Worm (Caenorhabditis elegans) whole organism, young adult: ENCODE results near the gene eif-3.D.

Source experiments
- B0019.2 ChIP-seq: fragments of 200-800 bp; sonication (Bioruptor generic); conservative IDR thresholded peaks from 2 replicates; pipeline ENCODE4 v1.3.6; 2022; ENCODE audit warnings: missing genetic modification reagents, missing genetic modification characterization, missing compliant biosample characterization
- B0261.1 ChIP-seq: sonication (generic microtip); optimal IDR thresholded peaks from 2 replicates; lab custom pipeline; 2016; ENCODE audit warnings: mild to moderate bottlenecking, missing genetic modification characterization, moderate library complexity, missing compliant biosample characterization
- D2030.7 ChIP-seq: fragments of 200-800 bp; sonication (Bioruptor generic); IDR thresholded peaks from 2 replicates; pipeline ENCODE4 v1.3.6; 2022; ENCODE audit warnings: missing genetic modification reagents, missing genetic modification characterization, missing compliant biosample characterization
- F10E7.11 ChIP-seq: sonication (generic microtip); optimal IDR thresholded peaks from 2 replicates; lab custom pipeline; 2017; ENCODE audit warnings: mild to moderate bottlenecking, missing genetic modification characterization, moderate library complexity, missing compliant biosample characterization
- F23B12.7 ChIP-seq: sonication (generic microtip); optimal IDR thresholded peaks from 2 replicates; lab custom pipeline; 2017; ENCODE audit warnings: missing genetic modification characterization, mild to moderate bottlenecking, missing compliant biosample characterization, antibody characterized with exemption, moderate library complexity; ENCODE audit not compliant: insufficient read depth
- F39B2.1 ChIP-seq: fragments of 200-800 bp; sonication (Bioruptor generic); IDR thresholded peaks from 2 replicates; pipeline ENCODE4 v1.3.6; 2022; ENCODE audit warnings: missing genetic modification reagents, missing genetic modification characterization, missing compliant biosample characterization
- F52B5.7 ChIP-seq: sonication (generic microtip); optimal IDR thresholded peaks from 2 replicates; lab custom pipeline; 2016; ENCODE audit warnings: mild to moderate bottlenecking, missing genetic modification characterization, missing compliant biosample characterization
- K11D2.4 ChIP-seq: fragments of 200-800 bp; sonication (Bioruptor generic); IDR thresholded peaks from 2 replicates; pipeline ENCODE4 v1.3.6; 2022; ENCODE audit warnings: missing genetic modification reagents, missing genetic modification characterization, missing compliant biosample characterization
- Y53F4B.3 ChIP-seq: fragments of 200-800 bp; sonication (Bioruptor generic); IDR thresholded peaks from 2 replicates; pipeline ENCODE4 v1.3.6; 2022; ENCODE audit warnings: missing genetic modification reagents, missing genetic modification characterization, missing compliant biosample characterization
- Y67H2A.10 ChIP-seq: fragments of 200-800 bp; sonication (Bioruptor generic); conservative IDR thresholded peaks from 2 replicates; pipeline ENCODE4 v1.3.6; 2022; ENCODE audit warnings: missing genetic modification reagents, missing genetic modification characterization, missing compliant biosample characterization
- akir-1 ChIP-seq: fragments of 200-800 bp; sonication (Bioruptor generic); optimal IDR thresholded peaks from 2 replicates; lab custom pipeline; 2018; ENCODE audit warnings: mild to moderate bottlenecking, missing genetic modification characterization, moderate library complexity, missing compliant biosample characterization
- attf-5 ChIP-seq: fragments of 200-800 bp; sonication (Bioruptor generic); optimal IDR thresholded peaks from 2 replicates; lab custom pipeline; 2018; ENCODE audit warnings: mild to moderate bottlenecking, missing genetic modification characterization, missing compliant biosample characterization
- bed-2 ChIP-seq: fragments of 200-800 bp; sonication (Bioruptor generic); IDR thresholded peaks from 2 replicates; pipeline ENCODE4 v1.3.6; 2022; ENCODE audit warnings: missing genetic modification reagents, missing genetic modification characterization, missing compliant biosample characterization
- ceh-79 ChIP-seq: sonication (generic microtip); optimal IDR thresholded peaks from 2 replicates; lab custom pipeline; 2017; ENCODE audit warnings: mild to moderate bottlenecking, missing genetic modification characterization, missing compliant biosample characterization
- ceh-91 ChIP-seq: fragments of 200-800 bp; sonication (Bioruptor generic); IDR thresholded peaks from 2 replicates; pipeline ENCODE4 v1.3.6; 2022; ENCODE audit warnings: missing genetic modification reagents, missing genetic modification characterization, missing compliant biosample characterization
- chd-7 ChIP-seq: sonication (generic microtip); optimal IDR thresholded peaks from 2 replicates; lab custom pipeline; 2016; ENCODE audit warnings: mild to moderate bottlenecking, missing genetic modification characterization, moderate library complexity, missing compliant biosample characterization
- dpl-1 ChIP-seq: fragments of 150-350 bp; optimal IDR thresholded peaks from 2 replicates; lab custom pipeline; 2014; ENCODE audit warnings: missing biosample characterization, missing genetic modification reagents, missing genetic modification characterization
- egl-44 ChIP-seq: fragments of 200-800 bp; sonication (Bioruptor generic); IDR thresholded peaks from 2 replicates; pipeline ENCODE4 v1.3.6; 2022; ENCODE audit warnings: missing genetic modification reagents, missing genetic modification characterization, missing compliant biosample characterization
- egrh-3 ChIP-seq: fragments of 200-800 bp; sonication (Bioruptor generic); IDR thresholded peaks from 2 replicates; pipeline ENCODE4 v1.3.6; 2022; ENCODE audit warnings: missing genetic modification reagents, missing genetic modification characterization, missing compliant biosample characterization
- hlh-12 ChIP-seq: sonication (generic microtip); optimal IDR thresholded peaks from 2 replicates; lab custom pipeline; 2016; ENCODE audit warnings: missing genetic modification characterization, missing compliant biosample characterization
- hrde-1 ChIP-seq: sonication (generic microtip); optimal IDR thresholded peaks from 2 replicates; lab custom pipeline; 2016; ENCODE audit warnings: missing genetic modification characterization, mild to moderate bottlenecking, missing compliant biosample characterization, moderate library complexity, missing genotype, missing genetic modification reagents, borderline replicate concordance
- hsf-1 ChIP-seq: fragments of 200-800 bp; sonication (Bioruptor generic); IDR thresholded peaks from 2 replicates; pipeline ENCODE4 v1.3.6; 2022; ENCODE audit warnings: missing genetic modification reagents, missing genetic modification characterization, missing compliant biosample characterization
- lag-1 ChIP-seq: fragments of 200-800 bp; sonication (Bioruptor generic); IDR thresholded peaks from 2 replicates; pipeline ENCODE4 v1.3.6; 2022; ENCODE audit warnings: missing genetic modification reagents, missing genetic modification characterization, missing compliant biosample characterization
- lin-35 ChIP-seq, 3 experiments: fragments of 150-350 bp in 2 of 3; sonication (generic microtip) in 1 of 3; optimal IDR thresholded peaks; 2 replicates each; lab custom pipeline; 2014 to 2018; ENCODE audit warnings: missing biosample characterization in 3 of 3, missing genetic modification characterization in 3 of 3, missing genetic modification reagents in 3 of 3
- lin-40 ChIP-seq: sonication (generic microtip); optimal IDR thresholded peaks from 2 replicates; lab custom pipeline; 2016; ENCODE audit warnings: missing genetic modification characterization, mild to moderate bottlenecking, missing compliant biosample characterization, missing genotype, missing genetic modification reagents
- lin-54 ChIP-seq: fragments of 200-800 bp; sonication (Bioruptor generic); optimal IDR thresholded peaks from 2 replicates; lab custom pipeline; 2018; ENCODE audit warnings: mild to moderate bottlenecking, missing genetic modification characterization, missing compliant biosample characterization
- madf-10 ChIP-seq: sonication (generic microtip); optimal IDR thresholded peaks from 2 replicates; lab custom pipeline; 2016; ENCODE audit warnings: mild to moderate bottlenecking, missing genetic modification characterization, missing compliant biosample characterization
- madf-6 ChIP-seq: fragments of 200-800 bp; sonication (Bioruptor generic); IDR thresholded peaks from 2 replicates; pipeline ENCODE4 v1.3.6; 2022; ENCODE audit warnings: missing genetic modification reagents, missing genetic modification characterization, missing compliant biosample characterization
- mcd-1 ChIP-seq: fragments of 200-800 bp; sonication (Bioruptor generic); IDR thresholded peaks from 2 replicates; pipeline ENCODE4 v1.3.6; 2022; ENCODE audit warnings: missing genetic modification reagents, missing genetic modification characterization, missing compliant biosample characterization
- mes-4 ChIP-seq: sonication (generic microtip); optimal IDR thresholded peaks from 2 replicates; lab custom pipeline; 2016; ENCODE audit warnings: missing genotype, missing genetic modification characterization, missing compliant biosample characterization
- mxl-1 ChIP-seq: sonication (generic microtip); optimal IDR thresholded peaks from 2 replicates; lab custom pipeline; 2016; ENCODE audit warnings: missing genetic modification characterization, missing compliant biosample characterization
- nfya-1 ChIP-seq: sonication (generic microtip); optimal IDR thresholded peaks from 2 replicates; lab custom pipeline; 2017; ENCODE audit warnings: antibody characterized with exemption, missing compliant biosample characterization, missing genetic modification characterization, borderline replicate concordance; ENCODE audit not compliant: insufficient read depth
- nfyb-1 ChIP-seq: fragments of 200-800 bp; sonication (Bioruptor generic); IDR thresholded peaks from 2 replicates; pipeline ENCODE4 v1.3.6; 2022; ENCODE audit warnings: missing genetic modification reagents, missing genetic modification characterization, missing compliant biosample characterization
- nhr-27 ChIP-seq: fragments of 200-800 bp; sonication (Bioruptor generic); optimal IDR thresholded peaks from 2 replicates; lab custom pipeline; 2018; ENCODE audit warnings: mild to moderate bottlenecking, missing genetic modification characterization, moderate library complexity, missing compliant biosample characterization
- nhr-80 ChIP-seq: sonication (generic microtip); optimal IDR thresholded peaks from 2 replicates; lab custom pipeline; 2016; ENCODE audit warnings: missing genetic modification characterization, missing compliant biosample characterization
- nhr-90 ChIP-seq: sonication (generic microtip); optimal IDR thresholded peaks from 2 replicates; lab custom pipeline; 2016; ENCODE audit warnings: missing genotype, mild to moderate bottlenecking, missing genetic modification characterization, missing compliant biosample characterization
- pha-4 ChIP-seq: fragments of 150-350 bp; sonication (generic microtip); optimal IDR thresholded peaks from 2 replicates; lab custom pipeline; 2014; ENCODE audit warnings: missing biosample characterization, missing genetic modification reagents, missing genetic modification characterization
- rec-8 ChIP-seq, 2 experiments: sonication (generic microtip); optimal IDR thresholded peaks; 2 replicates each; lab custom pipeline; 2016; ENCODE audit warnings: mild to moderate bottlenecking in 2 of 2, missing genetic modification characterization in 2 of 2, missing genetic modification reagents in 2 of 2, missing genotype in 2 of 2, missing biosample characterization in 1 of 2, missing compliant biosample characterization in 1 of 2, moderate library complexity in 1 of 2
- sdz-38 ChIP-seq: sonication (generic microtip); optimal IDR thresholded peaks from 2 replicates; lab custom pipeline; 2016; ENCODE audit warnings: missing genotype, missing genetic modification characterization, missing compliant biosample characterization
- sea-2 ChIP-seq: fragments of 200-800 bp; sonication (Bioruptor generic); IDR thresholded peaks from 2 replicates; pipeline ENCODE4 v1.3.6; 2022; ENCODE audit warnings: missing genetic modification characterization, missing compliant biosample characterization
- somi-1 ChIP-seq: fragments of 200-800 bp; sonication (Bioruptor generic); optimal IDR thresholded peaks from 2 replicates; lab custom pipeline; 2018; ENCODE audit warnings: mild to moderate bottlenecking, missing genetic modification characterization, missing compliant biosample characterization
- tbx-9 ChIP-seq: sonication (generic microtip); optimal IDR thresholded peaks from 2 replicates; lab custom pipeline; 2016; ENCODE audit warnings: borderline replicate concordance, missing genetic modification characterization, inconsistent platforms, missing compliant biosample characterization
- unc-130 ChIP-seq: sonication (generic microtip); optimal IDR thresholded peaks from 2 replicates; lab custom pipeline; 2016; ENCODE audit warnings: missing genetic modification reagents, missing genetic modification characterization, missing compliant biosample characterization
- xnd-1 ChIP-seq: sonication (generic microtip); optimal IDR thresholded peaks from 2 replicates; lab custom pipeline; 2016; ENCODE audit warnings: missing genotype, missing genetic modification reagents, missing genetic modification characterization, missing compliant biosample characterization
- zim-3 ChIP-seq: sonication (generic microtip); optimal IDR thresholded peaks from 2 replicates; lab custom pipeline; 2017; ENCODE audit warnings: mild to moderate bottlenecking, missing genetic modification characterization, moderate library complexity, missing compliant biosample characterization
- ztf-18 ChIP-seq: sonication (generic microtip); optimal IDR thresholded peaks from 2 replicates; lab custom pipeline; 2016; ENCODE audit warnings: missing genotype, mild to moderate bottlenecking, missing genetic modification characterization, missing compliant biosample characterization
- ztf-25 ChIP-seq: fragments of 200-800 bp; sonication (Bioruptor generic); IDR thresholded peaks from 2 replicates; pipeline ENCODE4 v1.3.6; 2022; ENCODE audit warnings: missing genetic modification reagents, missing genetic modification characterization, missing compliant biosample characterization
- ztf-3 ChIP-seq: fragments of 200-800 bp; sonication (Bioruptor generic); optimal IDR thresholded peaks from 2 replicates; lab custom pipeline; 2018; ENCODE audit warnings: mild to moderate bottlenecking, missing genetic modification characterization, missing compliant biosample characterization
- ztf-6 ChIP-seq: fragments of 200-800 bp; sonication (Bioruptor generic); IDR thresholded peaks from 2 replicates; pipeline ENCODE4 v1.3.6; 2022; ENCODE audit warnings: missing genetic modification reagents, missing genetic modification characterization, missing compliant biosample characterization

eif-3.D gene

DNA sequence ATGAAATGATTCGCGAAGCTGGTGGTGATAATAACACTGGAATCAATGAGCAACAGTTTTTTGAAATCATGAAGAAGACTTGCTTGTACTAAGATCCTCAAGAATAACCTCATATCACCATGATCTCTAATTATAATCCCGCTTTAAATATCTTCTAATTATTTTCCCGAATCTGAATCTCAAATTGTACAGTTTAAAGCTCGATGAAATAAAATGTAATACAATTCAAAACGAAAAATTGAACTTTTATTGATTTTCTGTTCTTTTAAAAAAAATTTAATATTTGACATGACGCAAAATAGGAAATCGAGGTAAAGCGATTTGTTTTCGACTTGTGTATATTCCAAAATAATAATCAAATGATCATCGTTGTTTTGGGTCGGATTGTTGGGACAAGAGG lies 3.5 kb upstream of the eif-3.D start (continued):
- TF ChIP-seq madf-6 (GFP tag; lab: Robert Waterston, UW): 0 out of 2 replicates have a peak, but pooled peaks have one; percentile 31
- TF ChIP-seq ztf-18 (tag; lab: Kevin White, UChicago): peak; percentile 17
- TF ChIP-seq nfya-1 (tag; lab: Kevin White, UChicago): no peak
- no peak for TF ChIP-seq egl-44
- no peak for TF ChIP-seq mcd-1 (GFP tag; lab: Robert Waterston, UW)
- TF ChIP-seq Y53F4B.3: no peak; the same call in 1 of the 2 replicates
- TF ChIP-seq ztf-25 (GFP tag; lab: Robert Waterston, UW): no peak
- TF ChIP-seq nfyb-1 (GFP tag; lab: Robert Waterston, UW): peak; percentile 50; the same call in 1 of the 2 replicates
- TF ChIP-seq hlh-12 (tag; lab: Kevin White, UChicago): no peak
- TF ChIP-seq ztf-3 (GFP tag; lab: Kevin White, UChicago): no peak
- peak; percentile 31; the same call in 1 of the 2 replicates for TF ChIP-seq D2030.7 (GFP tag; lab: Robert Waterston, UW)
- TF ChIP-seq ztf-6 (GFP tag; lab: Robert Waterston, UW): no peak
- no peak for TF ChIP-seq egrh-3
- peak; percentile 26 for TF ChIP-seq zim-3
- TF ChIP-seq sdz-38 (tag; lab: Kevin White, UChicago): no peak
- TF ChIP-seq hsf-1 (GFP tag; lab: Robert Waterston, UW): peak; percentile 47; the same call in 1 of the 2 replicates
- no peak for TF ChIP-seq rec-8 (tag; optimal IDR thresholded peaks at IDR 0.05; lab: Kevin White, UChicago)
- no peak for TF ChIP-seq attf-5 (GFP tag; lab: Kevin White, UChicago)
- TF ChIP-seq sea-2 (GFP tag; lab: Robert Waterston, UW): no peak
- TF ChIP-seq xnd-1 (tag; lab: Kevin White, UChicago): no peak
- no peak for TF ChIP-seq lag-1 (GFP tag; lab: Robert Waterston, UW)
- no peak for TF ChIP-seq lin-40 (tag; lab: Kevin White, UChicago)
- no peak for TF ChIP-seq Y67H2A.10 (GFP tag; lab: Robert Waterston, UW)
- TF ChIP-seq B0261.1 (tag; lab: Kevin White, UChicago): no peak
- TF ChIP-seq hrde-1 (tag; lab: Kevin White, UChicago): peak; percentile 25
- peak in 1 of 3 experiments; percentile 19 for TF ChIP-seq lin-35 (GFP tag; optimal IDR thresholded peaks at IDR 0.05; lab: Kevin White, UChicago)
- no peak for TF ChIP-seq mes-4 (tag; lab: Kevin White, UChicago)
- no peak for TF ChIP-seq nhr-90 (tag; lab: Kevin White, UChicago)
- no peak for TF ChIP-seq bed-2 (GFP tag; lab: Robert Waterston, UW)
- TF ChIP-seq unc-130 (GFP tag; lab: Kevin White, UChicago): no peak
- no peak for TF ChIP-seq F52B5.7
- no peak for TF ChIP-seq tbx-9 (tag; lab: Kevin White, UChicago)
- no peak for TF ChIP-seq K11D2.4 (GFP tag; lab: Robert Waterston, UW)
- TF ChIP-seq lin-54 (GFP tag; lab: Kevin White, UChicago): peak; percentile 6
- no peak for TF ChIP-seq dpl-1 (GFP tag; lab: Kevin White, UChicago)
- no peak for TF ChIP-seq chd-7 (tag; lab: Kevin White, UChicago)
- no peak for TF ChIP-seq akir-1 (GFP tag; lab: Kevin White, UChicago)
- peak; percentile 23 for TF ChIP-seq F23B12.7 (tag; lab: Kevin White, UChicago)
- TF ChIP-seq F39B2.1 (GFP tag; lab: Robert Waterston, UW): no peak
- TF ChIP-seq somi-1 (GFP tag; lab: Kevin White, UChicago): peak; percentile 38
- TF ChIP-seq nhr-27 (tag; lab: Kevin White, UChicago): no peak
- no peak for TF ChIP-seq nhr-80
- no peak for TF ChIP-seq B0019.2 (GFP tag; lab: Robert Waterston, UW)
- no peak for TF ChIP-seq mxl-1 (tag; lab: Kevin White, UChicago)
- no peak for TF ChIP-seq ceh-79 (tag; lab: Kevin White, UChicago)
- TF ChIP-seq madf-10 (tag; lab: Kevin White, UChicago): no peak
- TF ChIP-seq pha-4 (tag; lab: Kevin White, UChicago): no peak
- peak; percentile 28 for TF ChIP-seq F10E7.11 (tag; lab: Kevin White, UChicago)
- no peak for TF ChIP-seq ceh-91 (GFP tag; lab: Robert Waterston, UW)
